Worm (Caenorhabditis elegans) whole organism, L4 larva: ENCODE data around the gene C34F11.5.
A peak's percentile ranks its signal among the peaks of the same experiment; 100 is the strongest.

ENCODE experiments used
- D1046.2 ChIP-seq: fragments of 200-800 bp; sonication (Bioruptor generic); IDR thresholded peaks from 2 replicates; pipeline ENCODE4 v1.3.6; 2022; ENCODE audit warnings: missing genetic modification characterization, missing compliant biosample characterization
- F49E8.2 ChIP-seq: sonication (generic microtip); optimal IDR thresholded peaks from 2 replicates; lab custom pipeline; 2016; ENCODE audit warnings: missing compliant biosample characterization, mild to moderate bottlenecking, missing genetic modification characterization, borderline replicate concordance
- T26A8.4 ChIP-seq: fragments of 200-800 bp; sonication (Bioruptor generic); IDR thresholded peaks from 2 replicates; pipeline ENCODE4 v1.3.6; 2022; ENCODE audit warnings: missing genetic modification characterization, missing compliant biosample characterization
- Y75B8A.6 ChIP-seq: fragments of 200-800 bp; sonication (Bioruptor generic); IDR thresholded peaks from 2 replicates; pipeline ENCODE4 v1.3.6; 2022; ENCODE audit warnings: missing genetic modification reagents, missing genetic modification characterization, missing compliant biosample characterization
- ZK546.5 ChIP-seq, 2 experiments: sonication (generic microtip); optimal IDR thresholded peaks; 2 replicates each; lab custom pipeline; 2017; ENCODE audit warnings: missing biosample characterization in 2 of 2, missing genetic modification characterization in 2 of 2
- aha-1 ChIP-seq: fragments of 150-350 bp; peaks from one replicate; lab custom pipeline; 2014; ENCODE audit warnings: missing biosample characterization, missing genetic modification characterization
- aly-2 ChIP-seq: sonication (generic microtip); optimal IDR thresholded peaks from 2 replicates; lab custom pipeline; 2018; ENCODE audit warnings: missing biosample characterization, missing genetic modification characterization
- ceh-44 ChIP-seq: fragments of 200-800 bp; sonication (Bioruptor generic); IDR thresholded peaks from 2 replicates; pipeline ENCODE4 v1.3.6; 2022; ENCODE audit warnings: missing genetic modification reagents, missing genetic modification characterization, missing compliant biosample characterization
- ceh-62 ChIP-seq: sonication (generic microtip); optimal IDR thresholded peaks from 2 replicates; lab custom pipeline; 2017; ENCODE audit warnings: missing biosample characterization, missing genetic modification characterization
- ctbp-1 ChIP-seq: fragments of 200-800 bp; sonication (Bioruptor generic); IDR thresholded peaks from 2 replicates; pipeline ENCODE4 v1.3.6; 2022; ENCODE audit warnings: missing genetic modification reagents, missing genetic modification characterization, missing compliant biosample characterization
- daf-16 ChIP-seq, 3 experiments: sonication (generic microtip); optimal IDR thresholded peaks; 2 replicates each; lab custom pipeline; 2016 to 2017; ENCODE audit warnings: missing genetic modification characterization in 3 of 3, missing genetic modification reagents in 3 of 3, mild to moderate bottlenecking in 2 of 3, missing compliant biosample characterization in 2 of 3, missing biosample characterization in 1 of 3, moderate library complexity in 1 of 3
- dmd-6 ChIP-seq: fragments of 200-800 bp; sonication (Bioruptor generic); IDR thresholded peaks from 2 replicates; pipeline ENCODE4 v1.3.6; 2022; ENCODE audit warnings: missing genetic modification reagents, missing genetic modification characterization, missing compliant biosample characterization
- dmd-8 ChIP-seq: fragments of 200-800 bp; sonication (Bioruptor generic); IDR thresholded peaks from 2 replicates; pipeline ENCODE4 v1.3.6; 2022; ENCODE audit warnings: missing genetic modification characterization, missing compliant biosample characterization
- dve-1 ChIP-seq: sonication (generic microtip); optimal IDR thresholded peaks from 2 replicates; lab custom pipeline; 2017; ENCODE audit warnings: antibody characterized with exemption, mild to moderate bottlenecking, missing genetic modification characterization, missing compliant biosample characterization; ENCODE audit not compliant: insufficient read depth
- fos-1 ChIP-seq: fragments of 150-350 bp; optimal IDR thresholded peaks from 2 replicates; lab custom pipeline; 2014; ENCODE audit warnings: missing biosample characterization, missing genetic modification characterization
- hif-1 ChIP-seq, 2 experiments: sonication (generic microtip); optimal IDR thresholded peaks; 2 replicates each; lab custom pipeline; 2016 to 2017; ENCODE audit warnings: missing compliant biosample characterization in 2 of 2, missing genetic modification characterization in 2 of 2, missing genetic modification reagents in 2 of 2, missing genotype in 2 of 2, mild to moderate bottlenecking in 1 of 2
- hlh-11 ChIP-seq: fragments of 200-800 bp; sonication (Bioruptor generic); optimal IDR thresholded peaks from 2 replicates; lab custom pipeline; 2018; ENCODE audit warnings: mild to moderate bottlenecking, missing genetic modification characterization, missing compliant biosample characterization
- hlh-30 ChIP-seq: sonication (generic microtip); optimal IDR thresholded peaks from 2 replicates; lab custom pipeline; 2017; ENCODE audit warnings: antibody characterized with exemption, mild to moderate bottlenecking, missing genetic modification characterization, missing compliant biosample characterization; ENCODE audit not compliant: insufficient read depth
- hmg-1.1 ChIP-seq: fragments of 200-800 bp; sonication (Bioruptor generic); IDR thresholded peaks from 2 replicates; pipeline ENCODE4 v1.3.6; 2022; ENCODE audit warnings: missing genetic modification reagents, missing genetic modification characterization, missing compliant biosample characterization
- lin-13 ChIP-seq: fragments of 150-350 bp; optimal IDR thresholded peaks from 2 replicates; lab custom pipeline; 2014; ENCODE audit warnings: missing biosample characterization, missing genetic modification reagents, missing genetic modification characterization
- lin-15B ChIP-seq: fragments of 150-350 bp; sonication (generic microtip); optimal IDR thresholded peaks from 3 replicates; lab custom pipeline; 2014; ENCODE audit warnings: missing biosample characterization, missing genetic modification characterization
- lsy-2 ChIP-seq, 2 experiments: fragments of 150-350 bp in 1 of 2; sonication (generic microtip) in 1 of 2; optimal IDR thresholded peaks; 2 replicates each; lab custom pipeline; 2014 to 2017; ENCODE audit warnings: missing biosample characterization in 2 of 2, missing genetic modification characterization in 2 of 2
- mdt-29 ChIP-seq: fragments of 200-800 bp; sonication (Bioruptor generic); IDR thresholded peaks from 2 replicates; pipeline ENCODE4 v1.3.6; 2022; ENCODE audit warnings: missing genetic modification reagents, missing genetic modification characterization, missing compliant biosample characterization
- mep-1 ChIP-seq: fragments of 150-350 bp; sonication (generic microtip); optimal IDR thresholded peaks from 3 replicates; lab custom pipeline; 2014; ENCODE audit warnings: missing biosample characterization, missing genetic modification characterization
- nhr-102 ChIP-seq: sonication (generic microtip); optimal IDR thresholded peaks from 2 replicates; lab custom pipeline; 2016; ENCODE audit warnings: mild to moderate bottlenecking, missing genetic modification characterization, moderate library complexity, missing compliant biosample characterization
- nhr-25 ChIP-seq: sonication (generic microtip); optimal IDR thresholded peaks from 2 replicates; lab custom pipeline; 2017; ENCODE audit warnings: missing genetic modification characterization, mild to moderate bottlenecking, missing compliant biosample characterization, antibody characterized with exemption, moderate library complexity, borderline replicate concordance; ENCODE audit not compliant: insufficient read depth
- nhr-41 ChIP-seq: fragments of 200-800 bp; sonication (Bioruptor generic); IDR thresholded peaks from 2 replicates; pipeline ENCODE4 v1.3.6; 2022; ENCODE audit warnings: missing genetic modification reagents, missing genetic modification characterization, missing compliant biosample characterization
- nhr-42 ChIP-seq: fragments of 200-800 bp; sonication (Bioruptor generic); IDR thresholded peaks from 2 replicates; pipeline ENCODE4 v1.3.6; 2022; ENCODE audit warnings: missing genetic modification characterization, missing compliant biosample characterization
- nhr-48 ChIP-seq: sonication (generic microtip); optimal IDR thresholded peaks from 2 replicates; lab custom pipeline; 2016; ENCODE audit warnings: mild to moderate bottlenecking, missing genetic modification characterization, missing compliant biosample characterization
- nhr-77 ChIP-seq: fragments of 150-350 bp; optimal IDR thresholded peaks from 2 replicates; lab custom pipeline; 2014; ENCODE audit warnings: missing biosample characterization, missing genetic modification characterization
- php-3 ChIP-seq: fragments of 200-800 bp; sonication (Bioruptor generic); IDR thresholded peaks from 2 replicates; pipeline ENCODE4 v1.3.6; 2022; ENCODE audit warnings: missing genetic modification reagents, missing genetic modification characterization, missing compliant biosample characterization
- saeg-2 ChIP-seq: fragments of 200-800 bp; sonication (Bioruptor generic); IDR thresholded peaks from 2 replicates; pipeline ENCODE4 v1.3.6; 2022; ENCODE audit warnings: missing genetic modification reagents, missing genetic modification characterization, missing compliant biosample characterization
- sdz-12 ChIP-seq: fragments of 200-800 bp; sonication (Bioruptor generic); optimal IDR thresholded peaks from 2 replicates; lab custom pipeline; 2018; ENCODE audit warnings: mild to moderate bottlenecking, missing genetic modification characterization, missing compliant biosample characterization
- spr-3 ChIP-seq: fragments of 200-800 bp; sonication (Bioruptor generic); optimal IDR thresholded peaks from 2 replicates; lab custom pipeline; 2018; ENCODE audit warnings: mild to moderate bottlenecking, missing genetic modification characterization, missing compliant biosample characterization
- unc-130 ChIP-seq: sonication (generic microtip); optimal IDR thresholded peaks from 2 replicates; lab custom pipeline; 2016; ENCODE audit warnings: missing genetic modification reagents, missing genetic modification characterization, missing compliant biosample characterization
- unc-39 ChIP-seq: sonication (generic microtip); optimal IDR thresholded peaks from 2 replicates; lab custom pipeline; 2017; ENCODE audit warnings: missing biosample characterization, missing genetic modification characterization
- unc-62 ChIP-seq, 3 experiments: fragments of 150-350 bp in 1 of 3; sonication (generic microtip); optimal IDR thresholded peaks in 2 of 3; peaks in 1 of 3; 1 replicate in 1 of 3; 2 replicates in 2 of 3; lab custom pipeline; 2014 to 2017; ENCODE audit warnings: missing biosample characterization in 3 of 3, missing genetic modification characterization in 3 of 3, missing genetic modification reagents in 3 of 3, missing genotype in 1 of 3
- zfp-2 ChIP-seq: sonication (generic microtip); optimal IDR thresholded peaks from 2 replicates; lab custom pipeline; 2016; ENCODE audit warnings: mild to moderate bottlenecking, missing genetic modification characterization, missing compliant biosample characterization
- zip-11 ChIP-seq: fragments of 200-800 bp; sonication (Bioruptor generic); IDR thresholded peaks from 2 replicates; pipeline ENCODE4 v1.3.6; 2022; ENCODE audit warnings: missing genetic modification characterization, missing compliant biosample characterization

Gene C34F11.5

ce11 chrII:5174370-5174769, 21.2 kb upstream of the C34F11.5 start, which contains the start of gene C27D6.3:
TSS of gene C27D6.3 (minus strand) at chrII:5174470.
- TF ChIP-seq nhr-77 (tag; lab: Kevin White, UChicago) (no peak), T26A8.4 (GFP tag; lab: Robert Waterston, UW) (no peak), mdt-29 (GFP tag; lab: Robert Waterston, UW) (no peak), spr-3 (no peak), aly-2 (tag; lab: Kevin White, UChicago) (no peak), ceh-62 (tag; lab: Kevin White, UChicago) (no peak), ZK546.5 (tag; optimal IDR thresholded peaks at IDR 0.05; lab: Kevin White, UChicago) (no peak), D1046.2 (GFP tag; lab: Robert Waterston, UW) (no peak), ctbp-1 (GFP tag; lab: Robert Waterston, UW) (no peak)

DNA sequence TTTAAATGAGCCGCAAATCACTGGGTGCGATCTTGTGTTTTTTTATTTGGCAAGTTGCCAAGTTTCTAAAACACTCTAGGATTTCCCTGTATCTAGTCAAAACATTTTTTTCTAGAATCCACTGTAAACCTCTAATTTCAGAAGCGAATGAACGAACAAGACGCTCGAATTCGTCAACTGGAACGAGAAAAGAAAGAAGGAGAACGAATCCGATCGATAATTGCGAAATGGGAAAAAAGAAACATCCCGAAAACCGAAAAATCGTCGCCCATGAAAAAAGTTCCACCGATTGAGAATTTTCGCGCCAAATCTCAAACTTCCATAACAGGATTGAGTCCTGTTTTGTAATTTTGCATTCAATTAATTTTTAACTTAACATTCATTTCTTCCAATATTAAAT, 18.7 kb upstream of the C34F11.5 start:
- TF ChIP-seq aha-1 (peak; percentile 93), lin-15B (no peak), ceh-44 (no peak), unc-62 (GFP tag; optimal IDR thresholded peaks at IDR 0.05 in 1 of 2; lab: Kevin White, UChicago) (peak in 1 of 2 experiments; percentile 37), unc-62 (tag; optimal IDR thresholded peaks at IDR 0.05; lab: Kevin White, UChicago) (no peak), unc-39 (tag; lab: Kevin White, UChicago) (no peak), dve-1 (tag; lab: Kevin White, UChicago) (no peak)

DNA sequence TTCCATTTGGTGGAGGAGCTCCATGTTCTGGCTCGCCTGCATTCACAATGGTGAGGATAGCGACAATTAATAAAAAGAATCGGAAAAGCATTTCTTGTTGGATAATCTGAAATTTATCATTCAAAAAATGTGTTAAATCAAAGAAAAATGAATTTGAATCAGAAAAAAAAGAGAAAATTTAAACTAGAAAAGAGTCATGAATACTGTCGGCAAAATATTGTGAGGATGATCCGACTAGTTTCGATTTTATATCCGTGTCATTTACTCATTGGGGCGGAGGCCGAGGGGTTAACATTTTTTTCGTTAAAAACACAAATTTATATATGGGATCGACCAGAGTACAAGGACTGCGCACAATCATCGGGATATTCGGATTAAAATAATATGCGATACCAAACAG, 17.7 kb upstream of the C34F11.5 start, which contains the start of gene C27D6.12:
TSS of gene C27D6.12 (minus strand) at position 101 of the 400 bp plus-strand sequence.
- peak in 1 of 2 experiments; percentile 44 for TF ChIP-seq unc-62 (GFP tag; optimal IDR thresholded peaks at IDR 0.05 in 1 of 2; lab: Kevin White, UChicago)
- no peak for TF ChIP-seq unc-62 (tag; optimal IDR thresholded peaks at IDR 0.05; lab: Kevin White, UChicago)
- no peak for TF ChIP-seq saeg-2 (GFP tag; lab: Robert Waterston, UW)
- no peak for TF ChIP-seq mep-1
- TF ChIP-seq aha-1: peak; percentile 17

ce11 chrII:5178609-5179008, 17.0 kb upstream of the C34F11.5 start:
- no peak for TF ChIP-seq lin-13 (GFP tag; lab: Kevin White, UChicago)
- TF ChIP-seq T26A8.4 (GFP tag; lab: Robert Waterston, UW): peak; percentile 56
- peak in 1 of 2 experiments; percentile 11 for TF ChIP-seq lsy-2 (tag; optimal IDR thresholded peaks at IDR 0.05; lab: Kevin White, UChicago)
- TF ChIP-seq nhr-48: no peak
- TF ChIP-seq saeg-2 (GFP tag; lab: Robert Waterston, UW): 0 out of 2 replicates have a peak, but pooled peaks have one; percentile 21
- TF ChIP-seq Y75B8A.6 (GFP tag; lab: Robert Waterston, UW): 0 out of 2 replicates have a peak, but pooled peaks have one; percentile 12
- peak; percentile 40 for TF ChIP-seq sdz-12 (GFP tag; lab: Kevin White, UChicago)

- peak; percentile 86 for TF ChIP-seq aha-1
- no peak for TF ChIP-seq nhr-25
- TF ChIP-seq dmd-8 (GFP tag; lab: Robert Waterston, UW): no peak
Observed at ce11 chrII:5180272-5180671, 15.3 kb upstream of the C34F11.5 start.

ce11 chrII:5181497-5181896, 14.1 kb upstream of the C34F11.5 start:
- TF ChIP-seq zfp-2 (peak; percentile 19), dmd-6 (GFP tag; lab: Robert Waterston, UW) (peak; percentile 64), unc-130 (GFP tag; lab: Kevin White, UChicago) (no peak), hif-1 (tag; optimal IDR thresholded peaks at IDR 0.05; lab: Kevin White, UChicago) (peak in 1 of 2 experiments; percentile 58), daf-16 (GFP tag; optimal IDR thresholded peaks at IDR 0.05; lab: Kevin White, UChicago) (no peak), daf-16 (tag; optimal IDR thresholded peaks at IDR 0.05; lab: Kevin White, UChicago) (peak; percentile 1), hmg-1.1 (GFP tag; lab: Robert Waterston, UW) (peak; percentile 85), hlh-11 (peak; percentile 85), nhr-41 (GFP tag; lab: Robert Waterston, UW) (no peak), sdz-12 (GFP tag; lab: Kevin White, UChicago) (no peak), F49E8.2 (tag; lab: Kevin White, UChicago) (no peak), nhr-102 (tag; lab: Kevin White, UChicago) (no peak), aly-2 (tag; lab: Kevin White, UChicago) (no peak), nhr-42 (GFP tag; lab: Robert Waterston, UW) (no peak), saeg-2 (GFP tag; lab: Robert Waterston, UW) (no peak), php-3 (no peak), fos-1 (tag; lab: Kevin White, UChicago) (no peak), hlh-30 (tag; lab: Kevin White, UChicago) (peak; percentile 94), zip-11 (GFP tag; lab: Robert Waterston, UW) (no peak), dve-1 (tag; lab: Kevin White, UChicago) (peak; percentile 56)
